Worm (Caenorhabditis elegans) whole organism, mixed stage, embryonic: ENCODE results near the gene T11B7.1.

Experiments used
- ces-1 ChIP-seq: fragments of 150-350 bp; optimal IDR thresholded peaks from 2 replicates; lab custom pipeline; 2014; ENCODE audit warnings: missing biosample characterization, missing genetic modification reagents, missing genetic modification characterization
- flh-1 ChIP-seq: fragments of 200-800 bp; sonication (Bioruptor generic); optimal IDR thresholded peaks from 2 replicates; lab custom pipeline; 2018; ENCODE audit warnings: mild to moderate bottlenecking, missing genetic modification characterization, moderate library complexity, missing compliant biosample characterization
- mep-1 ChIP-seq: fragments of 150-350 bp; optimal IDR thresholded peaks from 2 replicates; lab custom pipeline; 2017; ENCODE audit warnings: missing biosample characterization, missing genetic modification reagents, missing genetic modification characterization, inconsistent platforms
- nhr-28 ChIP-seq: fragments of 150-350 bp; optimal IDR thresholded peaks from 2 replicates; lab custom pipeline; 2014; ENCODE audit warnings: missing biosample characterization, missing genetic modification characterization
- nhr-76 ChIP-seq: sonication (generic microtip); optimal IDR thresholded peaks from 2 replicates; lab custom pipeline; 2017; ENCODE audit warnings: missing biosample characterization, missing genetic modification characterization

DNA sequence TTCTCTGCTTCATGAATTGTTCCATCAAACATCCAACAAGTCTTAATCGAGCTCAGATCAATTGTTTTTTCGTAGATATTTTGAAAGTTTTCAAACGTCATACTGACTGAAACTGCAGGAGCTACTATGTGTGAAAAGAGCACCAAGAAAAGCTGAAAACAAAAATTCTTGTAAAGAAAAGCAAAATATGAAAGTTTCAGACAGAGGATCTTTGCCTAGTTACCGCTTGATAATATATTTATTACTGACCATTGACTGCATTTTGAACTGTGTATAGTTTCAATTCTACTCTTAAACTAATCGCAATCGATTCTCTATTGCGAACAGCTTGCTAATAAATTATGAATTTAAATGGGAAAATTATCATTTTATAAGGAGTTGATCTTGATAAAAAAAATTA is 42.3 kb upstream of the T11B7.1 start, which contains the start of gene clec-182:
- no peak for TF ChIP-seq flh-1 (GFP tag; lab: Kevin White, UChicago)
- no peak for TF ChIP-seq ces-1 (GFP tag; lab: Kevin White, UChicago)
- no peak for TF ChIP-seq nhr-76
- no peak for TF ChIP-seq mep-1 (tag; lab: Kevin White, UChicago)
- no peak for TF ChIP-seq nhr-28 (tag; lab: Kevin White, UChicago)
